Worm (Caenorhabditis elegans): ENCODE data around the gene srx-122.

ce11 chrV:3284629-3285028, 13.0 kb downstream of the srx-122 start, which contains the start of gene F35F10.5:
- TF ChIP-seq unc-98 (GFP tag; IDR thresholded peaks at IDR 0.05) (no peak), skn-1 (tag; optimal IDR thresholded peaks at IDR 0.05) (no peak), lin-39 (tag; optimal IDR thresholded peaks at IDR 0.05) (no peak), ama-1 (optimal IDR thresholded peaks at IDR 0.05) (no peak), nhr-11 (tag; optimal IDR thresholded peaks at IDR 0.05) (no peak), unc-130 (tag; optimal IDR thresholded peaks at IDR 0.05) (no peak)

Measured in whole organism, L1 larva.